Worm (Caenorhabditis elegans): Measurements from ENCODE around the gene T23B12.6.
"Not testable (repeated sequence)": the region's sequence is repeated elsewhere in the genome, so short reads cannot be mapped to it uniquely, and the experiment has no call there.

The T23B12.6 gene

ce11 chrV:8434400-8434827, 25.8 kb downstream of the T23B12.6 start (continued):
- TF ChIP-seq dmd-8 (GFP tag; IDR thresholded peaks at IDR 0.05) (no peak), php-3 (GFP tag; IDR thresholded peaks at IDR 0.05) (no peak), F44E2.7 (GFP tag; IDR thresholded peaks at IDR 0.05) (no peak), mep-1 (tag; optimal IDR thresholded peaks at IDR 0.05) (peak; percentile 36), F49E8.2 (tag; optimal IDR thresholded peaks at IDR 0.05; ENCODE audit: borderline replicate concordance) (no peak), Y48G9A.11 (GFP tag; IDR thresholded peaks at IDR 0.05) (no peak), ceh-82 (tag; optimal IDR thresholded peaks at IDR 0.05) (no peak), mes-2 (tag; optimal IDR thresholded peaks at IDR 0.05; ENCODE audit: poor library complexity, severe bottlenecking) (no peak), daf-16 (GFP tag; optimal IDR thresholded peaks at IDR 0.05) (no peak), daf-16 (tag; optimal IDR thresholded peaks at IDR 0.05) (peak; percentile 98), dmd-6 (GFP tag; IDR thresholded peaks at IDR 0.05) (peak; percentile 18; the same call in 1 of the 2 replicates), ZK337.2 (GFP tag; IDR thresholded peaks at IDR 0.05) (no peak), dve-1 (tag; optimal IDR thresholded peaks at IDR 0.05; ENCODE audit: insufficient read depth) (peak; percentile 38), arid-1 (GFP tag; conservative IDR thresholded peaks at IDR 0.05) (no peak), lin-1 (GFP tag; IDR thresholded peaks at IDR 0.05) (no peak), cey-2 (tag; optimal IDR thresholded peaks at IDR 0.05; ENCODE audit: borderline replicate concordance, insufficient read depth) (no peak), F10B5.3 (tag; optimal IDR thresholded peaks at IDR 0.05) (no peak), pqm-1 (tag; optimal IDR thresholded peaks at IDR 0.05) (peak; percentile 55), lin-39 (tag; optimal IDR thresholded peaks at IDR 0.05) (no peak), ceh-44 (GFP tag; IDR thresholded peaks at IDR 0.05) (no peak), spr-3 (GFP tag; optimal IDR thresholded peaks at IDR 0.05) (no peak), F37D6.2 (tag; optimal IDR thresholded peaks at IDR 0.05) (no peak), ces-1 (GFP tag; optimal IDR thresholded peaks at IDR 0.05) (no peak), T20F7.1 (GFP tag; optimal IDR thresholded peaks at IDR 0.05) (no peak), zip-2 (tag; optimal IDR thresholded peaks at IDR 0.05) (no peak), daf-19 (GFP tag; conservative IDR thresholded peaks at IDR 0.05) (no peak), daf-12 (tag; optimal IDR thresholded peaks at IDR 0.05) (no peak), unc-62 (GFP tag; optimal IDR thresholded peaks at IDR 0.05 in 1 of 2) (peak in 1 of 2 experiments; percentile 62), unc-62 (tag; optimal IDR thresholded peaks at IDR 0.05) (no peak), lim-7 (GFP tag; IDR thresholded peaks at IDR 0.05) (no peak), hlh-30 (tag; optimal IDR thresholded peaks at IDR 0.05; ENCODE audit: insufficient read depth) (peak; percentile 58), unc-39 (tag; optimal IDR thresholded peaks at IDR 0.05) (no peak), nhr-6 (tag; optimal IDR thresholded peaks at IDR 0.05) (no peak), hlh-11 (tag; optimal IDR thresholded peaks at IDR 0.05) (peak; percentile 74), daf-8 (GFP tag; IDR thresholded peaks at IDR 0.05) (no peak), egl-27 (tag; optimal IDR thresholded peaks at IDR 0.05) (no peak), nhr-102 (tag; optimal IDR thresholded peaks at IDR 0.05) (no peak), madf-9 (GFP tag; conservative IDR thresholded peaks at IDR 0.05) (no peak), vab-7 (GFP tag; IDR thresholded peaks at IDR 0.05) (no peak), nhr-41 (GFP tag; IDR thresholded peaks at IDR 0.05) (no peak), snpc-4 (tag; optimal IDR thresholded peaks at IDR 0.05) (no peak)

DNA sequence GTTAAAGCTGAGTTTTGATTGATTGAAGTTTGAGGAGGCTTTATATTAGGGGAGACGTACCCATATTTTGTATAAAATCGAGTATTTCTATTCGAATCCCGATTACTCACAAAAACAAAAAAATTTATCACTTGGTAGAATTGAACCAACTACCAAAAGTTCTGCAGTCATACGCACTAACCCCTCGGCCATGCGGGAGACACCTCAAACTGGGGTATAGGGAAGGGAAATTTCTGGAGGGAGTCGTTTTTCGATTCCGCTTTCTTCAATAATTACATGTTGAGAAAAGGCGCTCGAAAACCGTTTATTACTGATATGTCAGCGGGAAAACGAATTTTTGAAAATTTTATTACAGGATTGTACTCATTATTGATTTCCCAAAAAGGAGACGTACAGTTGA, 28.9 kb downstream of the T23B12.6 start:
- TF ChIP-seq tra-1 (GFP tag; IDR thresholded peaks at IDR 0.05) (peak; percentile 30; the same call in 1 of the 2 replicates), pha-4 (GFP tag; IDR thresholded peaks at IDR 0.05) (peak; percentile 33; the same call in 1 of the 2 replicates), D1046.2 (GFP tag; IDR thresholded peaks at IDR 0.05) (0 out of 2 replicates have a peak, but pooled peaks have one; percentile 44), egl-43 (GFP tag; IDR thresholded peaks at IDR 0.05) (peak; percentile 75), dmd-8 (GFP tag; IDR thresholded peaks at IDR 0.05) (peak; percentile 87), Y75B8A.6 (GFP tag; IDR thresholded peaks at IDR 0.05) (0 out of 2 replicates have a peak, but pooled peaks have one; percentile 76), T26A8.4 (GFP tag; IDR thresholded peaks at IDR 0.05) (peak; percentile 45; the same call in 1 of the 2 replicates), F26F4.8 (GFP tag; conservative IDR thresholded peaks at IDR 0.05) (peak; percentile 75), madf-9 (GFP tag; conservative IDR thresholded peaks at IDR 0.05) (0 out of 2 replicates have a peak, but pooled peaks have one; percentile 48), nhr-41 (GFP tag; IDR thresholded peaks at IDR 0.05) (0 out of 2 replicates have a peak, but pooled peaks have one; percentile 43), snpc-1.2 (GFP tag; IDR thresholded peaks at IDR 0.05) (0 out of 2 replicates have a peak, but pooled peaks have one; percentile 24), madf-5 (GFP tag; IDR thresholded peaks at IDR 0.05) (0 out of 4 replicates have a peak, but pooled peaks of 1 of the 2 experiments have one; percentile 54), vab-7 (GFP tag; IDR thresholded peaks at IDR 0.05) (peak; percentile 66), hmg-1.1 (GFP tag; IDR thresholded peaks at IDR 0.05) (peak; percentile 46; the same call in 1 of the 2 replicates)
- not testable (repeated sequence) for TF ChIP-seq pha-4 (tag; optimal IDR thresholded peaks at IDR 0.05)
